Fruit fly (Drosophila melanogaster): ENCODE data around the gene CG14106.

The CG14106 gene

DNA sequence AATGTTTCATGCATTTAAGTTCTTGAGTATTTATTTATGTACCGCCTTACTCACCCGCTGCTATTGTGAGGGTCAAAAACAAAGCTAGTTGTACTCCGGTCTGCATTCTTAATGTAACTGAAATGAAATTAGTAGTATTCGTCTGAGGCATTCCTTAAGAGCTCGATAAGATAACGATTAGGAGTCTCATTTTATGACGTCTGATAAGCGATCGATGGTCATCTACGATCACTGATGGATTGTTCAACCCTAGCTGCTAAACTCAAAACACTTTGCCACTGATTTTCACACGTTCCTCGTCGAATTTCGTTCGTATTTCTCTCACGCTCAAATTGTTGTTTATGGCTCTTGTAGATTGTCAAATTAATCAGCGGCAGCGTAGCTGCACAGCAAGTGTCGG is 31.7 kb upstream of the CG14106 start, which contains the start of gene CG10116:
CG10116 (minus strand) TSS at position 106 of the 400 bp plus-strand sequence.
- TF ChIP-seq chinmo (GFP tag; IDR thresholded peaks at IDR 0.05; ENCODE audit: partially characterized antibody): 0 out of 4 replicates have a peak, but pooled peaks have one; percentile 38
- TF ChIP-seq exex (tag; optimal IDR thresholded peaks at IDR 0.05): peak; percentile 78
- peak; percentile 43; the same call in 1 of the 2 replicates for TF ChIP-seq sens-2 (GFP tag; IDR thresholded peaks at IDR 0.05)
- TF ChIP-seq grn (GFP tag; optimal IDR thresholded peaks at IDR 0.05): peak; percentile 70
- no peak for TF ChIP-seq Trl (optimal IDR thresholded peaks at IDR 0.05)
- TF ChIP-seq Trl (GFP tag; optimal IDR thresholded peaks at IDR 0.05): no peak
- TF ChIP-seq sd (tag; optimal IDR thresholded peaks at IDR 0.05): peak; percentile 87

DNA sequence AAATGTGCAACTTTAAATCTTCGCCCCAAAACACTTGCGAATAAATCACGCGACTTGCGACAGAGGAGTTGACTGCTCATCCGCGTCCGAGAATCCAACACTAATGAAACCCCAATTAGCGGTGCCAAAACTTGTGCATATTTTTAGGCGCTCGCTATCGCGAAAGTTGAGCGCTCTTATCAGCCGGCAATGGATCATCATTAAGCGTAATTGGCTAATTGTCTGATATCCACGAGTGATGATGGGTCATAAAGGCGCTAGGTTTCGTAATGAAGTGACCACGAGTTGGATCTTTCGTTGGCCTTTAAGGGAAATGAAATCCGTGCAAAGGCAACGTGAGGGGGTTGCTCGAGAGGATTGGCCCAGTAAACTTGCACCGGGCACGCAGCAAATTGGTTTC is 29.3 kb upstream of the CG14106 start:
- TF ChIP-seq tio (GFP tag; optimal IDR thresholded peaks at IDR 0.05) (no peak), CG34224 (GFP tag; IDR thresholded peaks at IDR 0.05; ENCODE audit: partially characterized antibody) (no peak), CG7357 (GFP tag; IDR thresholded peaks at IDR 0.05) (no peak), nerfin-1 (tag; optimal IDR thresholded peaks at IDR 0.05) (no peak), CG7745 (tag; optimal IDR thresholded peaks at IDR 0.05) (no peak), lab (GFP tag; optimal IDR thresholded peaks at IDR 0.05) (peak; percentile 19), yki (optimal IDR thresholded peaks at IDR 0.05) (no peak), CG17359 (tag; optimal IDR thresholded peaks at IDR 0.05) (no peak), sens (GFP tag) (no peak), exex (tag; optimal IDR thresholded peaks at IDR 0.05) (peak; percentile 81), Oli (tag; optimal IDR thresholded peaks at IDR 0.05) (no peak), CG8290 (GFP tag; optimal IDR thresholded peaks at IDR 0.05) (no peak), CG8290 (tag; optimal IDR thresholded peaks at IDR 0.05) (peak in 1 of 2 experiments; percentile 6), CG8388 (GFP tag; optimal IDR thresholded peaks at IDR 0.05) (no peak), Stat92E (GFP tag; optimal IDR thresholded peaks at IDR 0.05) (no peak), CG12236 (GFP tag; optimal IDR thresholded peaks at IDR 0.05) (no peak), B-H2 (GFP tag; optimal IDR thresholded peaks at IDR 0.05) (peak; percentile 3), zfh2 (GFP tag; optimal IDR thresholded peaks at IDR 0.05) (no peak), Taf1 (GFP tag; IDR thresholded peaks at IDR 0.05) (no peak), CG33213 (GFP tag; optimal IDR thresholded peaks at IDR 0.05) (no peak)

DNA sequence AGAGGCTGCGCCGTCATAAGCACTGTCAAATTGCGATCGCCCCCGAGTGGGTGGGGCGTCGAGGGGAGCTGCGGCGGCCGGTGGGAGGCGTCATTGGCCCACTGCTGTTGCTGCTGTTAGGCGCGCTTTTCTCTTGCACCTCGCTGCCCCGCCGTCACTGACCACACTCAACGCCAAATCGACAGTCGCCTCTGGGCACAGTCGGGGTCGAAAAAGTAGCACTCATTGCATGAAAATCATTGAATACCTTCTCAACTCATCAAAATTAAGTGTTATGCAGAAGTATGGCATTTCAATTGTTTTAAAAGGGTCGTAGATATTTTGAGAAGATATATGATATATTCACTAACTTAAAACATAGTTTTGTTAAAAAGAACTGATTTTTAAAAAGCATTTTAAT is 26.8 kb upstream of the CG14106 start:
- TF ChIP-seq sens (GFP tag) (no peak), zfh1 (GFP tag; IDR thresholded peaks at IDR 0.05) (0 out of 3 replicates have a peak, but pooled peaks have one; percentile 7), CG12391 (tag; optimal IDR thresholded peaks at IDR 0.05) (no peak), tll (GFP tag; optimal IDR thresholded peaks at IDR 0.05) (no peak), crol (GFP tag; IDR thresholded peaks at IDR 0.05) (peak; percentile 68; the same call in 1 of the 2 replicates), ase (GFP tag; IDR thresholded peaks at IDR 0.05) (0 out of 3 replicates have a peak, but pooled peaks have one; percentile 5), CG15073 (GFP tag; optimal IDR thresholded peaks at IDR 0.05) (peak; percentile 90), ara (GFP tag; IDR thresholded peaks at IDR 0.05) (no peak), zen2 (GFP tag; IDR thresholded peaks at IDR 0.05; ENCODE audit: partially characterized antibody) (0 out of 3 replicates have a peak, but pooled peaks have one; percentile 14), CG10959 (GFP tag; IDR thresholded peaks at IDR 0.05) (no peak), CG11456 (GFP tag; IDR thresholded peaks at IDR 0.05) (no peak), Med (GFP tag) (peak; percentile 49), gce (GFP tag; IDR thresholded peaks at IDR 0.05) (0 out of 3 replicates have a peak, but pooled peaks have one; percentile 34), Myb (GFP tag; optimal IDR thresholded peaks at IDR 0.05) (no peak), CG11696 (GFP tag; IDR thresholded peaks at IDR 0.05) (peak; percentile 52; the same call in 1 of the 2 replicates), eyg (GFP tag; optimal IDR thresholded peaks at IDR 0.05) (no peak), Aef1 (GFP tag; IDR thresholded peaks at IDR 0.05) (0 out of 3 replicates have a peak, but pooled peaks have one; percentile 9)
